Worm (Caenorhabditis elegans) whole organism, L4/young adult: ENCODE results near the gene ZK1307.8.

Source experiments
- dao-5 ChIP-seq: sonication (generic microtip); optimal IDR thresholded peaks from 2 replicates; lab custom pipeline; 2016; ENCODE audit warnings: missing genotype, missing genetic modification characterization, moderate library complexity, missing compliant biosample characterization
- him-1 ChIP-seq: sonication (generic microtip); optimal IDR thresholded peaks from 2 replicates; lab custom pipeline; 2016; ENCODE audit warnings: missing genotype, missing genetic modification reagents, missing genetic modification characterization, missing compliant biosample characterization

DNA sequence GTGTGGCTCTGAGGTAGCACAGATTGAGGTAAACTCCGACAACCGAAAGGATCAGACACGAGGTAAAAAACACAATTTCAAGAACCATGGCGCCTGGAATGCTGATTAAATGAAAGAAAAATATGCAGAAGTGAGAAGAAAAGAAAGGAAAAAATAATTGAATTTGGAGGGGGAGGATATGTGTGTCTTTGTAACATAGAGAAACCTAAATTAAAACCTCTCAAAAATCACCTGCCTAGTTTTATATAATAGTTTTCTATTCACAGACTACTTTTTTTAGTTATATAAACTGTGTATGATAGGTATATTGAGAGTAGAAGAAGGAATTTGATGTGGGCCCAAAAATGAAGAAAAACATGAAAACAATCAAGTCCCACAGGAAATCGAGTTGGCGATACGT lies 41.2 kb downstream of the ZK1307.8 start, which contains the start of gene ZK1320.5:
- no peak for TF ChIP-seq dao-5
- no peak for TF ChIP-seq him-1 (tag; lab: Kevin White, UChicago)
